Worm (Caenorhabditis elegans) whole organism, L2 larva: ENCODE data around the gene F15B9.11.

Experiments
- blmp-1 ChIP-seq: sonication (generic microtip); optimal IDR thresholded peaks from 2 replicates; lab custom pipeline; 2017; ENCODE audit warnings: missing genetic modification characterization, mild to moderate bottlenecking, missing compliant biosample characterization, antibody characterized with exemption, moderate library complexity; ENCODE audit not compliant: insufficient read depth
- nhr-10 ChIP-seq: sonication (generic microtip); optimal IDR thresholded peaks from 2 replicates; lab custom pipeline; 2017; ENCODE audit warnings: missing biosample characterization, missing genetic modification characterization
- nhr-11 ChIP-seq: fragments of 150-350 bp; optimal IDR thresholded peaks from 2 replicates; lab custom pipeline; 2014; ENCODE audit warnings: missing biosample characterization, missing genetic modification characterization
- nhr-12 ChIP-seq: fragments of 150-350 bp; optimal IDR thresholded peaks from 2 replicates; lab custom pipeline; 2014; ENCODE audit warnings: missing biosample characterization, missing genetic modification characterization
- snpc-4 ChIP-seq: fragments of 150-350 bp; optimal IDR thresholded peaks from 2 replicates; lab custom pipeline; 2014; ENCODE audit warnings: missing biosample characterization, missing genetic modification characterization
- zag-1 ChIP-seq: fragments of 150-350 bp; optimal IDR thresholded peaks from 2 replicates; lab custom pipeline; 2014; ENCODE audit warnings: missing biosample characterization, missing genetic modification characterization

ce11 chrV:13034604-13035003 is 41.9 kb upstream of the F15B9.11 start, which contains the start of gene W07G4.7:
- TF ChIP-seq nhr-12 (tag; lab: Kevin White, UChicago) (no peak), snpc-4 (tag; lab: Kevin White, UChicago) (no peak), nhr-11 (tag; lab: Kevin White, UChicago) (no peak), zag-1 (tag; lab: Kevin White, UChicago) (no peak), nhr-10 (tag; lab: Kevin White, UChicago) (no peak), blmp-1 (tag; lab: Kevin White, UChicago) (no peak)
